Worm (Caenorhabditis elegans) whole organism, dauer: Measurements from ENCODE around the gene glo-3.

Source experiments
- unc-62 ChIP-seq: sonication (generic microtip); optimal IDR thresholded peaks from 2 replicates; lab custom pipeline; 2017; ENCODE audit warnings: missing biosample characterization, missing genetic modification reagents, missing genetic modification characterization

glo-3 gene

ce11 chrX:10533447-10533846 lies at the start of gene glo-3:
TSS of gene glo-3 (plus strand) at chrX:10533699.
- no peak for TF ChIP-seq unc-62

DNA sequence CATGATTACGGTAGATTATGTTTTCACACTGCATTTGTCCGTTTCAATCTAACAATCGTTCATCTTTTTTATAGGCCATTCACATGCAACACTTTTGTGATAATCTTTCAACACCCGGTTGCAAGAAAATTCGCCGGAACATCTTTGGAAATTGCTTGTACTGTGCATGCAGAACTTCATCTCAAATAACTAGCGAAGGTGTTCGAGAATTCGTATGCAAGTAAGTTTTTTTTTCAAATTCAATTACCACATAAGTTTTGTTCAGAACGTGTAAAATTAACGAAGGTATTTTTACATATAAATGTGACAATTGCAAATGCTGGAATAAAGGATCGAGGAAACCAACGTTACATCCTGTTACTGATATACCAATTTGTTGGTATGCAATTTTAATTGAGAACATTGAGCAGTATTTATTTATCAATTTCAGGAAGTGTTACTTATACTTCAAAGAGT lies 48.2 kb upstream of the glo-3 start, which contains the start of gene C33D3.3:
C33D3.3 (plus strand) TSS at position 51 of the 456 bp plus-strand sequence.
- no peak for TF ChIP-seq unc-62

- TF ChIP-seq unc-62 = no peak
Measured at ce11 chrX:10488763-10489162, 44.7 kb upstream of the glo-3 start, which contains the start of gene C33D3.4. TSS of gene C33D3.4 (plus strand) at chrX:10489063.

- no peak for TF ChIP-seq unc-62
Measured at ce11 chrX:10491044-10491443, 42.5 kb upstream of the glo-3 start, which contains the start of gene C33D3.5. TSS of gene C33D3.5 (plus strand) at chrX:10491344.

DNA sequence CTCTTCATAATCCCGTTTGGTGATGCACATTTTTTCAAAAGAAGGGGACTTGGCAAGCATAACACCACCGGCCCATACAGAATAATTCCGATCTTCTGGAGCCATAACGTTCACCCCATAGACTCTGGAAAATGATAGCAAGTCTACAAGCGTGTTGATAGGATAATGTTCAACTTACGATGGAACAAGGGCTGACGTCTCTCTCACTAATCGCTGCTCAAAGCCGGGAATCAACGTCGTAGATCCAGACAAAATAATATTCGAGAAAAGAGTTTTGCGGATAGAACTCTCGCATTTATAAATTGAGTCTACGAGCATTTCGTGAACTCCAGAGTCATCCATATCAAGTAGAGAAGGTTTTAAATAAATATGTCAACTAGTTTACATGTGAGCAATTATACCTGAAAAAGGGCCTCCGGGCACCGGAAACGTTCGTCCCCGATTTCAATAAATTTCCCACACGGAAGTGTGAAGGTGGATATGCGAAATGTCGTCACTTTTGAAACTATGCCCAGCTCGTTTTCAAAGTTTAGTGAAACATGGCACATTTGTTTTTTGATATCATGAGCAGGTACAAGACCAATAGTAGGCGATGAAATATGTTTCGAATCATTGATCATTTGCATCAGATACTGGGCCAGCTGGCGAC lies 41.5 kb upstream of the glo-3 start:
- no peak for TF ChIP-seq unc-62

- TF ChIP-seq unc-62 = no peak
Measured at ce11 chrX:10499590-10499989, 33.9 kb upstream of the glo-3 start, which contains the start of gene vab-3. TSS of gene vab-3 (plus strand) at chrX:10499890.

DNA sequence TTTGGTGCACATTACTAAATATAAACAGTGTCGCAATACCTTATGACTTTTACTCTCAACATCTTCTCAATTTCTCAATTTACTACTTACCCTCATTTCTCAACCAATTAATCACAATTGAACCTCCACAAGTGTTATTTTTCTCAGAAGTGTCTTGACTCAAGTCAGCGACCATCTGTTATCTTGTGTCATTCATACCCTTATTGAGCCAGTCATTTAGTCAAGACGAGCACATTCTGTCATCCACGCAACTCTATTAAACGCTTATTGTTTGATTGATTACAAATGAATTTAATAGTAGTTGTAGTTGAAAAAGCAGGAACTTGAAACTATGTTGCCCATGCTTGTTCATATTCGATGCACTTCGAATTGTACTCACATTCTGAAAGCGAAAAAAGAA lies 30.1 kb upstream of the glo-3 start:
- TF ChIP-seq unc-62 = no peak

DNA sequence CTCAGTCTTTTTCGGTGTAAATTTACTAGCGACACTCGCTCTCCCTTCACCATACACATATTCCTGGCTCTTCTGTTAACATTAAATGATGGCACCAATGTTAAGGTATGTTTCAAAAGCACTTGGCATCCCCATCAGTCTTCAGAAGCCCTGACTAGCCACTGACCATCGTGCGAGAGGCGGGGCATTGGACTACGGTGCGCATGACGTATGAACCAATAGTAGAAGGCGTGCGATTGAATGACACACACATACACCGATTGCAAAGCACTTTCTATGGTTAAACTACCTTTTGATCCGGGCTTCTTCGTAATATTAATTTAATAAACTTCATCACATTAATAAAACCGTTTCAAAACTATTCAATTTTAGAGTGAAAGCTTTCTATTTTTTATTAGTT lies 28.3 kb upstream of the glo-3 start:
- no peak for TF ChIP-seq unc-62

DNA sequence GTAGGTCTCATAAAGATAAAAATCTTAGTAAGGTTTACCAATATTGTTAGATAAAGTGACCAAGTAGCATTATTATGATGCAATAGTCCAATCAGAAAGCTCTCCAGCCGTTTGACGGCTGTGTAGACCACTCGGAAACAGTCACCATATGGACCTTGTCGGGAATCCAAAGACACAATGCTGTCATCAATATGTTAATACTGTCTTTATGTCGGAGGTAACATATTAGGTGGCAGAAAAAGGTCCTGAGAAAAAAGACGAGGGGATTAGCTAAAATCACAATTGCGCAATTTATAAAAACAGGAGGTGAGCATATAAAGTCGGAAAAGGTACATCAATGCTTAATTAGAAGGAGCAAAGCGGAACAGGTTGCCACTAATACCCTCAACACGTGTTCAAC lies 25.5 kb upstream of the glo-3 start:
- TF ChIP-seq unc-62 = no peak

DNA sequence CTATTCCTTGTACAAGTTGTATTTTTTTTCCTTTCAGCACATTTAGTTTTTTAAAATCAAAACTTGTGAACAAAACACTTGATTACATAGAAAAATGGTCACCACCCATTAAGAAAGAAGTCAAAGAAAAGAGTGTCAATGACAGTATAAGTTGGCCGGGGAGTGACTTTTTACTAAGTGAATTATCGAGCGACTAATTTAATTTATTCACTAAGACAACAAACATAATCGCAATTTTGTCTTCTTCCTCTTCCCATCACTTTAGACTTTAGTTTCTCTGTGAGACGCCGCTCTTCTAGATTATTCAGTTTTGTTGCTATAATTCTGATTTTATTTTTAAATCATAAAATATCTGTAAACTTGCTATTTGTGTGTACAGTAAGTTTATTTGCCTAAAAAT lies 19.4 kb upstream of the glo-3 start:
- TF ChIP-seq unc-62 = no peak

- no peak for TF ChIP-seq unc-62
Measured at ce11 chrX:10514834-10515233, 18.7 kb upstream of the glo-3 start.

DNA sequence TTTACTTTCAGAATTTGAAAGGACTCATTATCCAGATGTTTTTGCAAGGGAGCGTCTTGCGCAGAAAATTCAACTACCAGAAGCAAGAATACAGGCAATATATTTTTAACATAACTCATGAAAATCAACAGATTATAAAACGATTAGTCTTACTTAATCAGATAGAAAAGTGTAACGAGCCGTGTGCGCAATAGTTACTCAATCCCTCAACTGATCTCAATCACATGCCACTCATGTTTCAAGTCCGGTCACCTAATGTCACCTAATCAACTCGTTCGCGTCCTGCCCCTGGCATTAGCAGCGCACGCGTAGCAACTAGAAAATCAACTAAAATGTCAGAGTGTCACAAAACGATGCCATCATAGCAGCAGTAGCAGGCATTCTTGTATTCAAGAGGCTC lies 16.9 kb upstream of the glo-3 start:
- TF ChIP-seq unc-62 = no peak

ce11 chrX:10520185-10520584 lies 13.3 kb upstream of the glo-3 start:
- TF ChIP-seq unc-62 = no peak

- no peak for TF ChIP-seq unc-62
Measured at ce11 chrX:10521313-10521712, 12.2 kb upstream of the glo-3 start, which contains the start of gene F14F3.4. TSS of gene F14F3.4 (minus strand) at chrX:10521413.

- TF ChIP-seq unc-62 = no peak
Measured at ce11 chrX:10524483-10524948, 9.0 kb upstream of the glo-3 start, which contains the start of the genes mboa-7 and git-1. TSS of gene mboa-7 (minus strand) at chrX:10524565. TSS of gene git-1 (plus strand) at chrX:10524898.

DNA sequence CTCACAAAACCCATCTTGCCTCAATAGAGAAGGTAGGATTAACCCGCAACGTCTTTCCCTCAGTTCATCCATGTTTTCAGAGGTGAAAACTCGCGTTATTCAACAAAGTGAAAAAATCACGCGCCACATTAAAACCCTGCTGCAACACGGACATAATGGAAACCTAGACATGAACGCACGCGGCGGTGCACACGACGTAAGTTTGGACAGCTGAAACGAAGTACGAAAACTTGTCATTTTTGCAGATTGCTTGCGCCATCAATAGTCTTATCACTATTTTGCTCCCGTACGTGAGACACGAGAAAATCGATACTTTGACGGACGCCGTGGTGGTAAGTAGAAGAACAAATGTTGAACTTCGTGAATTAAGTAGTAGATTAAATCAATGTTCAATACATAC lies 6.1 kb upstream of the glo-3 start:
- TF ChIP-seq unc-62 = no peak

DNA sequence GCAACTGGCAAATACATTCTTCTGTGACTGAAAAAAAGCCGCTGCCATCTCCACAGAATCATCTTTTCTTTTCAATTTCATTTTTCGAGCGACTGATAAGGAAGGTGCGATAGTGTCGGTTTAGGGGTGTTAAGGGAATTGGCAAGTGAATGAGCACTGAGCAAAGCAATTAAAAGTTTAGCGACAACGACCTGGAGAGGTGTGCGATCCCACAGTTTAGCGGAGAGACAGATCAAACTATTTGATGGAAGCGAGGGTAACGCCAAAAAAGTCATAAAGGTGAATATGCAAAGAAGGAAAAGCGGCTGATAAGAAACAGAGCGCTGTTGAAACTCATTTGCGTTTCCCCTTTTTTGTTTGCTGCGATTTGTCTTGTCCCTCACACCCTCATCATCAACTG lies 4.5 kb upstream of the glo-3 start, which contains the start of the genes F14F3.5 and slcf-1:
F14F3.5 (minus strand) TSS at position 234 of the 400 bp plus-strand sequence.
slcf-1 (plus strand) TSS at position 302 of the 400 bp plus-strand sequence.
- TF ChIP-seq unc-62 = no peak

ce11 chrX:10532180-10532833 lies 1.2 kb upstream of the glo-3 start:
- TF ChIP-seq unc-62 = no peak
